Worm (Caenorhabditis elegans) whole organism, midembryonic: ENCODE results near the gene mks-1.

Source experiments
- med-1 ChIP-seq: sonication (generic microtip); optimal IDR thresholded peaks from 2 replicates; lab custom pipeline; 2017; ENCODE audit warnings: missing genetic modification characterization, mild to moderate bottlenecking, missing compliant biosample characterization, antibody characterized with exemption, missing genetic modification reagents; ENCODE audit not compliant: insufficient read depth
- ref-1 ChIP-seq: fragments of 200-800 bp; sonication (Bioruptor generic); conservative IDR thresholded peaks from 2 replicates; pipeline ENCODE4 v1.3.6; 2022; ENCODE audit warnings: missing genetic modification reagents, missing genetic modification characterization, missing compliant biosample characterization
- tab-1 ChIP-seq: fragments of 200-800 bp; sonication (Bioruptor generic); IDR thresholded peaks from 2 replicates; pipeline ENCODE4 v1.3.6; 2022; ENCODE audit warnings: missing genetic modification characterization, missing compliant biosample characterization
- ztf-23 ChIP-seq: fragments of 200-800 bp; sonication (Bioruptor generic); IDR thresholded peaks from 2 replicates; pipeline ENCODE4 v1.3.6; 2022; ENCODE audit warnings: missing genetic modification reagents, missing genetic modification characterization, missing compliant biosample characterization
- ztf-29 ChIP-seq: fragments of 200-800 bp; sonication (Bioruptor generic); IDR thresholded peaks from 2 replicates; pipeline ENCODE4 v1.3.6; 2022; ENCODE audit warnings: missing genetic modification reagents, missing genetic modification characterization, missing compliant biosample characterization

DNA sequence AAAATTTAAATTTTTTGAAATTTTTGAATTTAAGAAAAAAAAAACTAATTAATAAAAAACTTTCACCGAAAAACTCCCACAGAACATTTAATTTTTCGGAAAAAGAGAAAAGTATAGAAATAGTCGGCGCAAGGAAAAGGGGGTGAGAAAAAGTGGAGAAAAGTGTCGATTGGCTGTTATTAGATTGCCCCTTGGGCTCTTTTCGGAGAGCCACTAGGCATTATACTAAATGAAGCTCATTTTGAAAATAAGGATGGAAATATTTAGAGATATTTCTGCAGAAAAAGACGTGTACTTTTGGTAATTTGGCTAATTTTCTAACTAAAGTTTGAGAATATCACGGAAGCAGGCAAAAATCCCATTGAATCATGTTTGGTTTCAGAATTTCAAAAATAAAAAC, 38.0 kb downstream of the mks-1 start:
- TF ChIP-seq med-1 (no peak), ztf-23 (no peak), ref-1 (no peak), ztf-29 (no peak), tab-1 (GFP tag; lab: Robert Waterston, UW) (no peak)
